Worm (Caenorhabditis elegans) whole organism, mixed stage, embryonic: ENCODE results near the gene fbxb-116.

Experiments used
- ceh-83 ChIP-seq: fragments of 200-800 bp; sonication (Bioruptor generic); optimal IDR thresholded peaks from 2 replicates; lab custom pipeline; 2018; ENCODE audit warnings: mild to moderate bottlenecking, missing genetic modification characterization, missing compliant biosample characterization
- pha-4 ChIP-seq: fragments of 150-350 bp; optimal IDR thresholded peaks from 2 replicates; lab custom pipeline; 2018; ENCODE audit warnings: missing biosample characterization, missing genetic modification reagents, missing genetic modification characterization
- zip-8 ChIP-seq: fragments of 150-350 bp; optimal IDR thresholded peaks from 2 replicates; lab custom pipeline; 2014; ENCODE audit warnings: missing biosample characterization, missing genetic modification characterization

DNA sequence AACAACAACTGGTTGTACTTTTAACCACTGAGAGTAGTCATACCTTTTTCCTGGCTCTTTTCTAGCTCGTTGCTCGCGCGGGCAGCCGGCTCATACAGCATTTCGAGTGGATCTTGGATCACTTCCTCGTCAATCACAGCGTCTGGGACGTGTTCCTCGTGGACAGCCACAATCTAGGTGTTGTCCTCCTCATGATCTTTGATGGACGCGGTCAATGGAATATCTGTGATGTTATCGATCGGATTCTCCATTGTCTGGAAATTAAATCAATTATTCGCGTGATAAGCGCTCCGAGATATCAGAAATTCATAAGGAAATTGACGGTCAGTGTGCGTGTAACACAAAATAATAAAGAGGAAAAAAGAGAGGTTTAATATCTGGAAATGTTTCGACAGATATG is 46.3 kb downstream of the fbxb-116 start, which contains the start of gene F21D9.8:
- TF ChIP-seq pha-4 (tag; lab: Kevin White, UChicago) (no peak), zip-8 (no peak), ceh-83 (GFP tag; lab: Kevin White, UChicago) (no peak)
